Fruit fly (Drosophila melanogaster) whole organism, embryonic: ENCODE data around the gene Gr93d.

ENCODE experiments used
- Antp ChIP-seq: fragments of 200-800 bp; sonication (Bioruptor generic); optimal IDR thresholded peaks from 3 replicates; lab custom pipeline; 2016; ENCODE audit warnings: missing biosample characterization, missing genetic modification characterization
- B-H1 ChIP-seq: fragments of 200-800 bp; sonication (Bioruptor generic); IDR thresholded peaks from 3 replicates; pipeline ENCODE4 v1.3.6; 2022; ENCODE audit warnings: missing biosample characterization, missing genetic modification characterization
- CG10321 ChIP-seq: fragments of 200-800 bp; sonication (Bioruptor generic); IDR thresholded peaks from 2 replicates; pipeline ENCODE4 v1.3.6; 2022; ENCODE audit warnings: missing biosample characterization, missing genetic modification characterization
- CG10462 ChIP-seq: fragments of 200-800 bp; sonication (Bioruptor generic); optimal IDR thresholded peaks from 2 replicates; lab custom pipeline; 2016; ENCODE audit warnings: missing biosample characterization, missing genetic modification characterization
- CG10565 ChIP-seq: fragments of 200-800 bp; sonication (Bioruptor generic); optimal IDR thresholded peaks from 3 replicates; lab custom pipeline; 2016; ENCODE audit warnings: missing biosample characterization, mild to moderate bottlenecking, missing genetic modification characterization
- CG10979 ChIP-seq: fragments of 200-800 bp; sonication (Bioruptor generic); optimal IDR thresholded peaks from 2 replicates; lab custom pipeline; 2018; ENCODE audit warnings: missing biosample characterization, mild to moderate bottlenecking, missing genetic modification characterization, moderate library complexity
- CG11398 ChIP-seq: fragments of 200-800 bp; sonication (Bioruptor generic); optimal IDR thresholded peaks from 2 replicates; lab custom pipeline; 2016; ENCODE audit warnings: missing biosample characterization, missing genetic modification characterization
- CG11456 ChIP-seq: fragments of 200-800 bp; sonication (Bioruptor generic); IDR thresholded peaks from 3 replicates; pipeline ENCODE4 v1.3.6; 2022; ENCODE audit warnings: missing biosample characterization, missing genetic modification characterization
- CG17385 ChIP-seq: fragments of 200-800 bp; sonication (Bioruptor generic); optimal IDR thresholded peaks from 3 replicates; lab custom pipeline; 2018; ENCODE audit warnings: missing biosample characterization, mild to moderate bottlenecking, missing genetic modification characterization
- CG3407 ChIP-seq: fragments of 200-800 bp; sonication (Bioruptor generic); optimal IDR thresholded peaks from 2 replicates; lab custom pipeline; 2018; ENCODE audit warnings: missing biosample characterization, mild to moderate bottlenecking, missing genetic modification characterization
- CG34224 ChIP-seq: fragments of 200-800 bp; sonication (Bioruptor generic); IDR thresholded peaks from 3 replicates; pipeline ENCODE4 v1.3.6; 2022; ENCODE audit warnings: missing biosample characterization, missing genetic modification characterization; ENCODE audit not compliant: partially characterized antibody
- CG42726 ChIP-seq: fragments of 200-800 bp; sonication (Bioruptor generic); IDR thresholded peaks from 2 replicates; pipeline ENCODE4 v1.3.6; 2022; ENCODE audit warnings: missing biosample characterization, missing genetic modification characterization; ENCODE audit not compliant: partially characterized antibody
- CG4282 ChIP-seq: fragments of 200-800 bp; sonication (Bioruptor generic); optimal IDR thresholded peaks from 2 replicates; lab custom pipeline; 2016; ENCODE audit warnings: missing biosample characterization, missing genetic modification characterization
- CG7987 ChIP-seq: fragments of 200-800 bp; sonication (Bioruptor generic); optimal IDR thresholded peaks from 2 replicates; lab custom pipeline; 2018; ENCODE audit warnings: missing biosample characterization, mild to moderate bottlenecking, missing genetic modification characterization, moderate library complexity
- CG9727 ChIP-seq: fragments of 200-800 bp; sonication (Bioruptor generic); optimal IDR thresholded peaks from 3 replicates; lab custom pipeline; 2017; ENCODE audit warnings: missing biosample characterization, mild to moderate bottlenecking, missing genetic modification characterization
- CTCF ChIP-seq: fragments of 200-800 bp; sonication (Bioruptor generic); optimal IDR thresholded peaks from 2 replicates; lab custom pipeline; 2017; ENCODE audit warnings: missing biosample characterization, mild to moderate bottlenecking, missing genetic modification characterization, moderate library complexity
- D19A ChIP-seq: fragments of 200-800 bp; optimal IDR thresholded peaks from 3 replicates; lab custom pipeline; 2019; ENCODE audit warnings: missing biosample characterization, mild to moderate bottlenecking, missing genetic modification characterization, moderate library complexity
- Fer1 ChIP-seq: fragments of 200-800 bp; sonication (Bioruptor generic); optimal IDR thresholded peaks from 2 replicates; lab custom pipeline; 2017; ENCODE audit warnings: missing biosample characterization, mild to moderate bottlenecking, missing genetic modification characterization
- HLH4C ChIP-seq: fragments of 200-800 bp; sonication (Bioruptor generic); IDR thresholded peaks from 3 replicates; pipeline ENCODE4 v1.3.6; 2022; ENCODE audit warnings: missing biosample characterization, missing genetic modification characterization; ENCODE audit not compliant: partially characterized antibody
- Hmr ChIP-seq: fragments of 200-800 bp; sonication (Bioruptor generic); optimal IDR thresholded peaks from 3 replicates; lab custom pipeline; 2017; ENCODE audit warnings: mild to moderate bottlenecking, missing biosample characterization, missing genetic modification reagents, missing genetic modification characterization
- Kr ChIP-seq: fragments of 200-800 bp; sonication (Bioruptor generic); optimal IDR thresholded peaks from 2 replicates; lab custom pipeline; 2017; ENCODE audit warnings: missing biosample characterization, mild to moderate bottlenecking, missing genetic modification characterization
- Lpt ChIP-seq: fragments of >200 bp; optimal IDR thresholded peaks from 2 replicates; lab custom pipeline; 2018; ENCODE audit warnings: missing biosample characterization, missing genetic modification characterization
- Nf-YA ChIP-seq: fragments of 200-800 bp; sonication (Bioruptor generic); IDR thresholded peaks from 2 replicates; pipeline ENCODE4 v1.3.6; 2022; ENCODE audit warnings: missing biosample characterization, missing genetic modification characterization
- Pdp1 ChIP-seq, 2 experiments: fragments of 200-800 bp; sonication (Bioruptor generic); optimal IDR thresholded peaks; 3 replicates each; lab custom pipeline; 2016; ENCODE audit warnings: missing biosample characterization in 2 of 2, missing genetic modification characterization in 2 of 2, mild to moderate bottlenecking in 1 of 2, moderate library complexity in 1 of 2
- Ptx1 ChIP-seq: fragments of 200-800 bp; sonication (Bioruptor generic); IDR thresholded peaks from 2 replicates; pipeline ENCODE4 v1.3.6; 2022; ENCODE audit warnings: missing biosample characterization, missing genetic modification characterization
- Ravus ChIP-seq: fragments of 200-800 bp; sonication (Bioruptor generic); IDR thresholded peaks from 2 replicates; pipeline ENCODE4 v1.3.6; 2022; ENCODE audit warnings: missing biosample characterization, missing genetic modification characterization
- Sox102F ChIP-seq: fragments of 200-800 bp; sonication (Bioruptor generic); optimal IDR thresholded peaks from 2 replicates; lab custom pipeline; 2018; ENCODE audit warnings: missing biosample characterization, mild to moderate bottlenecking, missing genetic modification characterization, moderate library complexity
- TFAM ChIP-seq: fragments of 200-800 bp; sonication (Bioruptor generic); optimal IDR thresholded peaks from 2 replicates; lab custom pipeline; 2017; ENCODE audit warnings: missing biosample characterization, missing genetic modification characterization, inconsistent platforms
- Trl ChIP-seq, 3 experiments: fragments of >200 bp in 2 of 3; fragments of 200-800 bp in 1 of 3; sonication (Bioruptor generic) in 1 of 3; optimal IDR thresholded peaks; 2 replicates in 1 of 3; 3 replicates in 2 of 3; lab custom pipeline; 2016 to 2017; ENCODE audit warnings: missing biosample characterization in 1 of 3, missing genetic modification characterization in 1 of 3
- Xrp1 ChIP-seq: fragments of 200-800 bp; sonication (Bioruptor generic); IDR thresholded peaks from 2 replicates; pipeline ENCODE4 v1.3.6; 2022; ENCODE audit warnings: missing biosample characterization, missing genetic modification characterization
- cato ChIP-seq: fragments of 200-800 bp; sonication (Bioruptor generic); optimal IDR thresholded peaks from 2 replicates; lab custom pipeline; 2016; ENCODE audit warnings: missing biosample characterization, missing genetic modification characterization, borderline replicate concordance
- crc ChIP-seq: fragments of 200-800 bp; sonication (Bioruptor generic); optimal IDR thresholded peaks from 2 replicates; lab custom pipeline; 2016; ENCODE audit warnings: missing biosample characterization, missing genetic modification characterization
- croc ChIP-seq: fragments of 200-800 bp; sonication (Bioruptor generic); conservative IDR thresholded peaks from 3 replicates; pipeline ENCODE4 v1.3.6; 2022; ENCODE audit warnings: missing biosample characterization, missing genetic modification characterization
- da ChIP-seq: fragments of 200-800 bp; sonication (Bioruptor generic); optimal IDR thresholded peaks from 2 replicates; lab custom pipeline; 2016; ENCODE audit warnings: missing biosample characterization, missing genetic modification characterization
- disco-r ChIP-seq: fragments of 200-800 bp; sonication (Bioruptor generic); optimal IDR thresholded peaks from 2 replicates; lab custom pipeline; 2016; ENCODE audit warnings: missing biosample characterization, missing genetic modification characterization
- dm ChIP-seq: fragments of 200-800 bp; sonication (Bioruptor generic); optimal IDR thresholded peaks from 3 replicates; lab custom pipeline; 2016; ENCODE audit warnings: missing biosample characterization, missing genetic modification characterization
- dpn ChIP-seq, 2 experiments: fragments of 200-800 bp; sonication (Bioruptor generic); optimal IDR thresholded peaks; 3 replicates each; lab custom pipeline; 2016; ENCODE audit warnings: missing biosample characterization in 2 of 2, missing genetic modification characterization in 2 of 2
- en ChIP-seq: fragments of 200-800 bp; sonication (Bioruptor generic); optimal IDR thresholded peaks from 2 replicates; lab custom pipeline; 2016; ENCODE audit warnings: missing biosample characterization, missing genetic modification characterization
- exex ChIP-seq: fragments of 200-800 bp; sonication (Bioruptor generic); optimal IDR thresholded peaks from 4 replicates; lab custom pipeline; 2018; ENCODE audit warnings: missing biosample characterization, mild to moderate bottlenecking, missing genetic modification characterization, moderate library complexity
- her ChIP-seq: fragments of 200-800 bp; sonication (Bioruptor generic); optimal IDR thresholded peaks from 2 replicates; lab custom pipeline; 2016; ENCODE audit warnings: missing biosample characterization, missing genetic modification characterization
- hth ChIP-seq: fragments of >200 bp; optimal IDR thresholded peaks from 2 replicates; lab custom pipeline; 2017; ENCODE audit warnings: inconsistent platforms
- jumu ChIP-seq: fragments of 200-800 bp; sonication (Bioruptor generic); optimal IDR thresholded peaks from 3 replicates; lab custom pipeline; 2016; ENCODE audit warnings: missing biosample characterization, missing genetic modification characterization
- knrl ChIP-seq: fragments of 200-800 bp; sonication (Bioruptor generic); IDR thresholded peaks from 3 replicates; pipeline ENCODE4 v1.3.6; 2022; ENCODE audit warnings: missing biosample characterization, missing genetic modification characterization; ENCODE audit not compliant: partially characterized antibody
- p53 ChIP-seq: fragments of 200-800 bp; sonication (Bioruptor generic); optimal IDR thresholded peaks from 2 replicates; lab custom pipeline; 2016; ENCODE audit warnings: missing biosample characterization, missing genetic modification characterization
- pros ChIP-seq: fragments of 200-800 bp; sonication (Bioruptor generic); optimal IDR thresholded peaks from 3 replicates; lab custom pipeline; 2019; ENCODE audit warnings: missing biosample characterization, mild to moderate bottlenecking, missing genetic modification characterization, moderate library complexity
- schlank ChIP-seq: fragments of 200-800 bp; sonication (Bioruptor generic); optimal IDR thresholded peaks from 2 replicates; lab custom pipeline; 2018; ENCODE audit warnings: missing biosample characterization, mild to moderate bottlenecking, missing genetic modification characterization
- sd ChIP-seq: fragments of 200-800 bp; sonication (Bioruptor generic); optimal IDR thresholded peaks from 3 replicates; lab custom pipeline; 2018; ENCODE audit warnings: missing biosample characterization, mild to moderate bottlenecking, missing genetic modification characterization, moderate library complexity
- shn ChIP-seq: fragments of 200-800 bp; sonication (Bioruptor generic); optimal IDR thresholded peaks from 3 replicates; lab custom pipeline; 2016; ENCODE audit warnings: missing biosample characterization, missing genetic modification characterization
- vnd ChIP-seq: fragments of 200-800 bp; sonication (Bioruptor generic); IDR thresholded peaks from 3 replicates; pipeline ENCODE4 v1.3.6; 2022; ENCODE audit warnings: missing biosample characterization, missing genetic modification characterization; ENCODE audit not compliant: partially characterized antibody
- wor ChIP-seq: fragments of 200-800 bp; sonication (Bioruptor generic); IDR thresholded peaks from 2 replicates; pipeline ENCODE4 v1.3.6; 2022; ENCODE audit warnings: missing biosample characterization, missing genetic modification characterization

The Gr93d gene

DNA sequence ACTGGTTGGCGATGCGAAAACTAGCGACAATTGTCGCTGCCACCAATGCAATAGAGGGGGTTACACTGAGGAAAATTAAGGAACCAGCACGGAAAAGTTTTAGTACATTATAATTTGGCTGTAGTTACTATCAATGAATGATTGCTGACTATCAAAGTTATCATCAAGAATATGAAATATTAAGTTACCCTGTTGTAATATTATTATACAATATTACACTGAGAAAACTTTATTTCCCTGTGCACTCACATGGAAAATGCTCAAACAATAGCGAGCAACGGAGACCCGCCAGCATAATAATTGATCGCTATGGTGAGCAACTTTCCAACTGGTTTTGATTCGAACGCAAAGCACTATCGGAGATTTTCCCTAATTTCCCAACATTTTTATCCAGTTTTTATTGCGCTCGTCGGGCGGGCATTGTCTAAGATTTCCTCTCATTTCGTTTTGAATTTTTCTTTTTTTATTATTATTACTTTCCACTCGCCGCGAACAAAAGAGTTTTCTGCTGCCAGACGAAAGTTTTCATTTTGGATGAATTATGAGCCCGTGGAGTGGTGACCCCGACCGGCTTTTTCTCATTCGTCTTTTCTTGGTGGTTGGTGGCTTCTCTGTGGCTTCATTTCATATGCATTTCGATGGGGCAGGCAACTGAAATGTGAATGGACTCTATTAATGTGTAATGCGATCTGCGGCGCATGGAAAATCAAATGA, 15.8 kb upstream of the Gr93d start (continued):
- TF ChIP-seq crc (GFP tag; lab: Kevin White, UChicago) (no peak), Nf-YA (no peak), Lpt (GFP tag; lab: Kevin White, UChicago) (no peak), Pdp1 (GFP tag; optimal IDR thresholded peaks at IDR 0.05; lab: Kevin White, UChicago) (peak in 1 of 2 experiments; percentile 74), hth (lab: Kevin White, UChicago) (no peak), CG3407 (peak; percentile 88), CG10462 (GFP tag; lab: Kevin White, UChicago) (peak; percentile 67), Hmr (GFP tag; lab: Kevin White, UChicago) (peak; percentile 54), Xrp1 (GFP tag; lab: Robert Waterston, UW) (peak; percentile 91), Ravus (GFP tag; lab: Robert Waterston, UW) (no peak), jumu (GFP tag; lab: Kevin White, UChicago) (peak; percentile 38), D19A (tag; lab: Kevin White, UChicago) (peak; percentile 68), vnd (GFP tag; lab: Robert Waterston, UW) (no peak), CG10321 (no peak), croc (peak; percentile 79; the same call in 2 of the 3 replicates), Sox102F (peak; percentile 94), CG42726 (no peak), TFAM (GFP tag; lab: Kevin White, UChicago) (peak; percentile 11), p53 (GFP tag; lab: Kevin White, UChicago) (no peak), Ptx1 (peak; percentile 72), shn (GFP tag; lab: Kevin White, UChicago) (no peak), dpn (GFP tag; optimal IDR thresholded peaks at IDR 0.05; lab: Kevin White, UChicago) (peak; percentile 33 to 75), disco-r (peak; percentile 47), Trl (optimal IDR thresholded peaks at IDR 0.05; lab: Kevin White, UChicago) (no peak), Trl (GFP tag; optimal IDR thresholded peaks at IDR 0.05; lab: Kevin White, UChicago) (peak; percentile 58), CG34224 (GFP tag; lab: Robert Waterston, UW) (no peak), CG10979 (tag; lab: Kevin White, UChicago) (peak; percentile 86), Kr (GFP tag; lab: Kevin White, UChicago) (no peak), schlank (tag; lab: Kevin White, UChicago) (no peak), CG17385 (GFP tag; lab: Kevin White, UChicago) (peak; percentile 77), wor (GFP tag; lab: Robert Waterston, UW) (peak; percentile 74; the same call in 1 of the 2 replicates), CG11456 (0 out of 3 replicates have a peak, but pooled peaks have one; percentile 57), exex (no peak), pros (GFP tag; lab: Kevin White, UChicago) (peak; percentile 57), dm (no peak), en (GFP tag; lab: Kevin White, UChicago) (peak; percentile 21), cato (GFP tag; lab: Kevin White, UChicago) (peak; percentile 54), Antp (GFP tag; lab: Kevin White, UChicago) (peak; percentile 63), CG10565 (no peak), sd (tag; lab: Kevin White, UChicago) (peak; percentile 16), CG4282 (no peak), CG7987 (no peak), CG11398 (no peak), HLH4C (GFP tag; lab: Robert Waterston, UW) (no peak), da (GFP tag; lab: Kevin White, UChicago) (no peak), CTCF (GFP tag; lab: Kevin White, UChicago) (peak; percentile 19), her (GFP tag; lab: Kevin White, UChicago) (peak; percentile 41), CG9727 (GFP tag; lab: Kevin White, UChicago) (peak; percentile 64), B-H1 (no peak), knrl (GFP tag; lab: Robert Waterston, UW) (no peak), Fer1 (peak; percentile 31)
